Fruit fly (Drosophila melanogaster) whole organism, embryonic: Measurements from ENCODE around the gene Osi16.

Experiments used
- B-H1 ChIP-seq: fragments of 200-800 bp; sonication (Bioruptor generic); IDR thresholded peaks from 3 replicates; pipeline ENCODE4 v1.3.6; 2022; ENCODE audit warnings: missing biosample characterization, missing genetic modification characterization
- Blimp-1 ChIP-seq: fragments of 200-800 bp; sonication (Bioruptor generic); optimal IDR thresholded peaks from 3 replicates; lab custom pipeline; 2018; ENCODE audit warnings: missing biosample characterization, missing genetic modification characterization, mild to moderate bottlenecking, moderate library complexity, missing genetic modification reagents
- BtbVII ChIP-seq: fragments of 200-800 bp; sonication (Bioruptor generic); optimal IDR thresholded peaks from 3 replicates; lab custom pipeline; 2017; ENCODE audit warnings: missing biosample characterization, mild to moderate bottlenecking, missing genetic modification characterization
- C15 ChIP-seq: fragments of 200-800 bp; sonication (Bioruptor generic); IDR thresholded peaks from 3 replicates; pipeline ENCODE4 v1.3.6; 2022; ENCODE audit warnings: missing biosample characterization, missing genetic modification characterization
- CG10147 ChIP-seq: fragments of 200-800 bp; sonication (Bioruptor generic); optimal IDR thresholded peaks from 2 replicates; lab custom pipeline; 2019; ENCODE audit warnings: missing biosample characterization, mild to moderate bottlenecking, missing genetic modification characterization, moderate library complexity
- CG10209 ChIP-seq: fragments of 200-800 bp; sonication (Bioruptor generic); optimal IDR thresholded peaks from 3 replicates; lab custom pipeline; 2017; ENCODE audit warnings: missing biosample characterization, mild to moderate bottlenecking, missing genetic modification characterization, missing genetic modification reagents
- CG10654 ChIP-seq: fragments of 200-800 bp; sonication (Bioruptor generic); optimal IDR thresholded peaks from 2 replicates; lab custom pipeline; 2016; ENCODE audit warnings: missing biosample characterization, missing genetic modification characterization
- CG13775 ChIP-seq: fragments of 200-800 bp; sonication (Bioruptor generic); optimal IDR thresholded peaks from 3 replicates; lab custom pipeline; 2017; ENCODE audit warnings: missing biosample characterization, mild to moderate bottlenecking, missing genetic modification characterization
- CG17802 ChIP-seq: fragments of 200-800 bp; sonication (Bioruptor generic); optimal IDR thresholded peaks from 2 replicates; lab custom pipeline; 2018; ENCODE audit warnings: missing biosample characterization, mild to moderate bottlenecking, missing genetic modification characterization, moderate library complexity
- CG30403 ChIP-seq: fragments of 200-800 bp; sonication (Bioruptor generic); optimal IDR thresholded peaks from 3 replicates; lab custom pipeline; 2016; ENCODE audit warnings: missing biosample characterization, missing genetic modification characterization
- CG31224 ChIP-seq: fragments of 200-800 bp; sonication (Bioruptor generic); IDR thresholded peaks from 2 replicates; pipeline ENCODE4 v1.3.6; 2022; ENCODE audit warnings: missing biosample characterization, missing genetic modification characterization
- CG31388 ChIP-seq: fragments of 200-800 bp; sonication (Bioruptor generic); optimal IDR thresholded peaks from 2 replicates; lab custom pipeline; 2016; ENCODE audit warnings: missing biosample characterization, missing genetic modification characterization
- CG32767 ChIP-seq: fragments of 200-800 bp; sonication (Bioruptor generic); IDR thresholded peaks from 2 replicates; pipeline ENCODE4 v1.3.6; 2022; ENCODE audit warnings: missing biosample characterization, missing genetic modification characterization
- CG34422 ChIP-seq: fragments of 200-800 bp; sonication (Bioruptor generic); IDR thresholded peaks from 3 replicates; pipeline ENCODE4 v1.3.6; 2022; ENCODE audit warnings: missing biosample characterization, missing genetic modification characterization
- CG4424 ChIP-seq: fragments of 200-800 bp; sonication (Bioruptor generic); optimal IDR thresholded peaks from 3 replicates; lab custom pipeline; 2016; ENCODE audit warnings: missing biosample characterization, missing genetic modification characterization
- CG4854 ChIP-seq: fragments of 200-800 bp; sonication (Bioruptor generic); optimal IDR thresholded peaks from 2 replicates; lab custom pipeline; 2016; ENCODE audit warnings: missing biosample characterization, missing genetic modification characterization, inconsistent platforms
- CG7357 ChIP-seq: fragments of 200-800 bp; sonication (Bioruptor generic); IDR thresholded peaks from 3 replicates; pipeline ENCODE4 v1.3.6; 2022; ENCODE audit warnings: missing biosample characterization, missing genetic modification characterization
- CG7963 ChIP-seq: fragments of 200-800 bp; sonication (Bioruptor generic); IDR thresholded peaks from 3 replicates; pipeline ENCODE4 v1.3.6; 2022; ENCODE audit warnings: missing biosample characterization, missing genetic modification characterization; ENCODE audit not compliant: partially characterized antibody
- CG8388 ChIP-seq: fragments of 200-800 bp; sonication (Bioruptor generic); optimal IDR thresholded peaks from 2 replicates; lab custom pipeline; 2019; ENCODE audit warnings: missing biosample characterization, mild to moderate bottlenecking, missing genetic modification characterization, moderate library complexity
- D19A ChIP-seq: fragments of 200-800 bp; optimal IDR thresholded peaks from 3 replicates; lab custom pipeline; 2019; ENCODE audit warnings: missing biosample characterization, mild to moderate bottlenecking, missing genetic modification characterization, moderate library complexity
- Fer1 ChIP-seq: fragments of 200-800 bp; sonication (Bioruptor generic); optimal IDR thresholded peaks from 2 replicates; lab custom pipeline; 2017; ENCODE audit warnings: missing biosample characterization, mild to moderate bottlenecking, missing genetic modification characterization
- Hand ChIP-seq: fragments of 200-800 bp; sonication (Bioruptor generic); optimal IDR thresholded peaks from 2 replicates; lab custom pipeline; 2017; ENCODE audit warnings: mild to moderate bottlenecking, missing biosample characterization, missing genetic modification reagents, missing genetic modification characterization
- HmgD ChIP-seq: fragments of 200-800 bp; sonication (Bioruptor generic); optimal IDR thresholded peaks from 3 replicates; lab custom pipeline; 2016; ENCODE audit warnings: missing biosample characterization, missing genetic modification characterization
- Hsf ChIP-seq: fragments of 200-800 bp; sonication (Bioruptor generic); optimal IDR thresholded peaks from 3 replicates; lab custom pipeline; 2016; ENCODE audit warnings: missing biosample characterization, missing genetic modification characterization
- MBD-R2 ChIP-seq: fragments of 200-800 bp; sonication (Bioruptor generic); IDR thresholded peaks from 2 replicates; pipeline ENCODE4 v1.3.6; 2022; ENCODE audit warnings: missing biosample characterization, missing genetic modification characterization
- Meics ChIP-seq: fragments of 200-800 bp; sonication (Bioruptor generic); optimal IDR thresholded peaks from 2 replicates; lab custom pipeline; 2017; ENCODE audit warnings: missing biosample characterization, mild to moderate bottlenecking, missing genetic modification characterization
- Opbp ChIP-seq: fragments of 200-800 bp; sonication (Bioruptor generic); IDR thresholded peaks from 3 replicates; pipeline ENCODE4 v1.3.6; 2022; ENCODE audit warnings: missing biosample characterization, missing genetic modification characterization; ENCODE audit not compliant: partially characterized antibody
- Taf1 ChIP-seq: fragments of 200-800 bp; sonication (Bioruptor generic); IDR thresholded peaks from 2 replicates; pipeline ENCODE4 v1.3.6; 2022; ENCODE audit warnings: missing biosample characterization, missing genetic modification characterization
- Tbp ChIP-seq: fragments of >200 bp; optimal IDR thresholded peaks from 2 replicates; lab custom pipeline; 2018; ENCODE audit warnings: missing biosample characterization, missing genetic modification characterization
- YL-1 ChIP-seq: fragments of 200-800 bp; sonication (Bioruptor generic); optimal IDR thresholded peaks from 3 replicates; lab custom pipeline; 2017; ENCODE audit warnings: missing biosample characterization, mild to moderate bottlenecking, missing genetic modification characterization
- ac ChIP-seq: fragments of 200-800 bp; sonication (Bioruptor generic); optimal IDR thresholded peaks from 3 replicates; lab custom pipeline; 2017; ENCODE audit warnings: missing biosample characterization, mild to moderate bottlenecking, missing genetic modification characterization
- al ChIP-seq: fragments of 200-800 bp; sonication (Bioruptor generic); IDR thresholded peaks from 2 replicates; pipeline ENCODE4 v1.3.6; 2022; ENCODE audit warnings: missing biosample characterization, missing genetic modification characterization
- ap ChIP-seq: fragments of 200-800 bp; sonication (Bioruptor generic); IDR thresholded peaks from 2 replicates; pipeline ENCODE4 v1.3.6; 2022; ENCODE audit warnings: missing biosample characterization, missing genetic modification characterization
- ara ChIP-seq: fragments of 200-800 bp; sonication (Bioruptor generic); IDR thresholded peaks from 2 replicates; pipeline ENCODE4 v1.3.6; 2022; ENCODE audit warnings: missing biosample characterization, missing genetic modification characterization
- bcd ChIP-seq: fragments of 200-800 bp; sonication (Bioruptor generic); optimal IDR thresholded peaks from 2 replicates; lab custom pipeline; 2017; ENCODE audit warnings: missing biosample characterization, mild to moderate bottlenecking, missing genetic modification characterization
- bigmax ChIP-seq: fragments of 200-800 bp; sonication (Bioruptor generic); optimal IDR thresholded peaks from 2 replicates; lab custom pipeline; 2018; ENCODE audit warnings: missing biosample characterization, mild to moderate bottlenecking, missing genetic modification characterization
- br ChIP-seq: fragments of >200 bp; optimal IDR thresholded peaks from 2 replicates; lab custom pipeline; 2017
- cad ChIP-seq: fragments of >200 bp; optimal IDR thresholded peaks from 2 replicates; lab custom pipeline; 2017; ENCODE audit warnings: missing biosample characterization, missing genetic modification characterization
- cato ChIP-seq: fragments of 200-800 bp; sonication (Bioruptor generic); optimal IDR thresholded peaks from 2 replicates; lab custom pipeline; 2016; ENCODE audit warnings: missing biosample characterization, missing genetic modification characterization, borderline replicate concordance
- dmrt99B ChIP-seq: fragments of 200-800 bp; sonication (Bioruptor generic); optimal IDR thresholded peaks from 2 replicates; lab custom pipeline; 2018; ENCODE audit warnings: missing biosample characterization, mild to moderate bottlenecking, missing genetic modification characterization, moderate library complexity
- fd3F ChIP-seq: fragments of 200-800 bp; sonication (Bioruptor generic); optimal IDR thresholded peaks from 2 replicates; lab custom pipeline; 2018; ENCODE audit warnings: missing biosample characterization, mild to moderate bottlenecking, missing genetic modification characterization, moderate library complexity
- ftz-f1 ChIP-seq: fragments of 200-800 bp; sonication (Bioruptor generic); optimal IDR thresholded peaks from 2 replicates; lab custom pipeline; 2016; ENCODE audit warnings: missing biosample characterization, missing genetic modification characterization
- gcm ChIP-seq: fragments of 200-800 bp; sonication (Bioruptor generic); optimal IDR thresholded peaks from 2 replicates; lab custom pipeline; 2019; ENCODE audit warnings: missing biosample characterization, mild to moderate bottlenecking, missing genetic modification characterization, moderate library complexity
- her ChIP-seq: fragments of 200-800 bp; sonication (Bioruptor generic); optimal IDR thresholded peaks from 2 replicates; lab custom pipeline; 2016; ENCODE audit warnings: missing biosample characterization, missing genetic modification characterization
- kay ChIP-seq: fragments of 200-800 bp; sonication (Bioruptor generic); optimal IDR thresholded peaks from 2 replicates; lab custom pipeline; 2016; ENCODE audit warnings: missing biosample characterization, missing genetic modification characterization
- lilli ChIP-seq: fragments of 200-800 bp; sonication (Bioruptor generic); optimal IDR thresholded peaks from 3 replicates; lab custom pipeline; 2016; ENCODE audit warnings: missing biosample characterization, missing genetic modification characterization
- lmd ChIP-seq: fragments of 200-800 bp; sonication (Bioruptor generic); IDR thresholded peaks from 2 replicates; pipeline ENCODE4 v1.3.6; 2022; ENCODE audit warnings: missing biosample characterization, missing genetic modification characterization
- otp ChIP-seq: fragments of 200-800 bp; sonication (Bioruptor generic); IDR thresholded peaks from 3 replicates; pipeline ENCODE4, ENCODE4 v1.3.6; 2022; ENCODE audit warnings: missing biosample characterization, missing genetic modification characterization
- slp2 ChIP-seq: fragments of 200-800 bp; sonication (Bioruptor generic); optimal IDR thresholded peaks from 2 replicates; lab custom pipeline; 2016; ENCODE audit warnings: missing biosample characterization, missing genetic modification characterization
- ttk ChIP-seq: fragments of 200-800 bp; sonication (Bioruptor generic); IDR thresholded peaks from 2 replicates; pipeline ENCODE4 v2.1.2; 2022; ENCODE audit warnings: missing biosample characterization, missing genetic modification characterization

The Osi16 gene

dm6 chr3R:6353624-6354352, 48.7 kb downstream of the Osi16 start (continued):
- TF ChIP-seq CG4854: peak; percentile 41
- TF ChIP-seq Hsf: peak; percentile 82
- no peak for TF ChIP-seq ac (GFP tag; lab: Kevin White, UChicago)
- peak; percentile 76 for TF ChIP-seq lmd
- TF ChIP-seq Opbp (GFP tag; lab: Robert Waterston, UW): no peak
- TF ChIP-seq otp (GFP tag; lab: Robert Waterston, UW): peak; percentile 12; the same call in 1 of the 3 replicates
- peak; percentile 56; the same call in 2 of the 3 replicates for TF ChIP-seq B-H1 (GFP tag; lab: Robert Waterston, UW)
- peak; percentile 83 for TF ChIP-seq BtbVII (GFP tag; lab: Kevin White, UChicago)
- TF ChIP-seq kay (GFP tag; lab: Kevin White, UChicago): peak; percentile 57
- TF ChIP-seq Tbp: no peak
- peak; percentile 75 for TF ChIP-seq lilli (GFP tag; lab: Kevin White, UChicago)
- no peak for TF ChIP-seq YL-1
- no peak for TF ChIP-seq MBD-R2
- no peak for TF ChIP-seq CG7963 (GFP tag; lab: Robert Waterston, UW)
- 0 out of 3 replicates have a peak, but pooled peaks have one; percentile 16 for TF ChIP-seq C15 (GFP tag; lab: Robert Waterston, UW)
- TF ChIP-seq br (lab: Kevin White, UChicago): no peak
- peak; percentile 26 for TF ChIP-seq CG31388 (GFP tag; lab: Kevin White, UChicago)
- TF ChIP-seq bcd (GFP tag; lab: Kevin White, UChicago): peak; percentile 84
- no peak for TF ChIP-seq CG31224 (GFP tag; lab: Robert Waterston, UW)
- peak; percentile 66 for TF ChIP-seq Hand
- no peak; the same call in 1 of the 2 replicates for TF ChIP-seq CG32767 (GFP tag; lab: Robert Waterston, UW)
- TF ChIP-seq dmrt99B (tag; lab: Kevin White, UChicago): no peak
- TF ChIP-seq CG10654 (GFP tag; lab: Kevin White, UChicago): peak; percentile 58
- peak; percentile 86 for TF ChIP-seq CG10209 (GFP tag; lab: Kevin White, UChicago)
- TF ChIP-seq ara: no peak
- no peak for TF ChIP-seq ftz-f1 (GFP tag; lab: Kevin White, UChicago)
- 0 out of 3 replicates have a peak, but pooled peaks have one; percentile 23 for TF ChIP-seq CG34422 (GFP tag; lab: Robert Waterston, UW)
- no peak for TF ChIP-seq bigmax
- TF ChIP-seq Meics (GFP tag; lab: Kevin White, UChicago): peak; percentile 80
- TF ChIP-seq CG4424 (GFP tag; lab: Kevin White, UChicago): peak; percentile 81
- TF ChIP-seq ttk: peak; percentile 63
- TF ChIP-seq CG8388: no peak
- TF ChIP-seq cad: no peak
- TF ChIP-seq CG7357 (GFP tag; lab: Robert Waterston, UW): peak; percentile 47; the same call in 1 of the 3 replicates
- TF ChIP-seq cato (GFP tag; lab: Kevin White, UChicago): peak; percentile 67
- peak; percentile 86 for TF ChIP-seq CG30403 (GFP tag; lab: Kevin White, UChicago)
- peak; percentile 21 for TF ChIP-seq HmgD (GFP tag; lab: Kevin White, UChicago)
- peak; percentile 28 for TF ChIP-seq CG17802 (tag; lab: Kevin White, UChicago)
- 0 out of 2 replicates have a peak, but pooled peaks have one; percentile 32 for TF ChIP-seq ap
- no peak for TF ChIP-seq fd3F (GFP tag; lab: Kevin White, UChicago)
- peak; percentile 99 for TF ChIP-seq D19A
- no peak for TF ChIP-seq her (GFP tag; lab: Kevin White, UChicago)
- TF ChIP-seq Taf1 (GFP tag; lab: Robert Waterston, UW): 0 out of 2 replicates have a peak, but pooled peaks have one; percentile 10
- no peak for TF ChIP-seq gcm (GFP tag; lab: Kevin White, UChicago)
- TF ChIP-seq Blimp-1 (GFP tag; lab: Kevin White, UChicago): no peak
- TF ChIP-seq CG13775 (GFP tag; lab: Kevin White, UChicago): peak; percentile 75
- TF ChIP-seq al: no peak; the same call in 1 of the 2 replicates
- TF ChIP-seq CG10147 (GFP tag; lab: Kevin White, UChicago): no peak
- TF ChIP-seq slp2 (GFP tag; lab: Kevin White, UChicago): peak; percentile 48
- no peak for TF ChIP-seq Fer1 (GFP tag; lab: Kevin White, UChicago)
